Worm (Caenorhabditis elegans) whole organism, L1 larva: ENCODE results near the gene orc-3.

Experiments used
- C16A3.4 ChIP-seq: fragments of 150-350 bp; optimal IDR thresholded peaks from 2 replicates; lab custom pipeline; 2014; ENCODE audit warnings: missing biosample characterization, missing genetic modification characterization
- F16B12.6 ChIP-seq: fragments of 150-350 bp; optimal IDR thresholded peaks from 2 replicates; lab custom pipeline; 2014; ENCODE audit warnings: missing biosample characterization, missing genetic modification characterization
- aha-1 ChIP-seq: fragments of 150-350 bp; optimal IDR thresholded peaks from 2 replicates; lab custom pipeline; 2014; ENCODE audit warnings: missing biosample characterization, missing genetic modification characterization
- alr-1 ChIP-seq: fragments of 200-800 bp; sonication (Bioruptor generic); optimal IDR thresholded peaks from 2 replicates; lab custom pipeline; 2018; ENCODE audit warnings: borderline replicate concordance, mild to moderate bottlenecking, missing genetic modification characterization, missing compliant biosample characterization
- aly-2 ChIP-seq: fragments of 150-350 bp; optimal IDR thresholded peaks from 2 replicates; lab custom pipeline; 2014; ENCODE audit warnings: missing biosample characterization, missing genetic modification characterization
- blmp-1 ChIP-seq: fragments of 150-350 bp; optimal IDR thresholded peaks from 2 replicates; lab custom pipeline; 2014; ENCODE audit warnings: missing biosample characterization, missing genetic modification characterization
- ceh-63 ChIP-seq: fragments of 200-800 bp; sonication (Bioruptor generic); optimal IDR thresholded peaks from 2 replicates; lab custom pipeline; 2018; ENCODE audit warnings: mild to moderate bottlenecking, missing genetic modification characterization, missing compliant biosample characterization
- ceh-8 ChIP-seq: fragments of 200-800 bp; sonication (Bioruptor generic); optimal IDR thresholded peaks from 2 replicates; lab custom pipeline; 2018; ENCODE audit warnings: mild to moderate bottlenecking, missing genetic modification characterization, moderate library complexity, missing compliant biosample characterization
- ceh-82 ChIP-seq, 3 experiments: fragments of 150-350 bp in 1 of 3; sonication (generic microtip) in 2 of 3; optimal IDR thresholded peaks; 2 replicates each; lab custom pipeline; 2014 to 2017; ENCODE audit warnings: missing biosample characterization in 3 of 3, missing genetic modification characterization in 3 of 3
- ceh-90 ChIP-seq: sonication (generic microtip); optimal IDR thresholded peaks from 2 replicates; lab custom pipeline; 2016; ENCODE audit warnings: missing genetic modification characterization, missing compliant biosample characterization
- dpl-1 ChIP-seq, 3 experiments: fragments of 150-350 bp in 2 of 3; sonication (generic microtip) in 1 of 3; optimal IDR thresholded peaks; 2 replicates each; lab custom pipeline; 2014 to 2017; ENCODE audit warnings: missing biosample characterization in 3 of 3, missing genetic modification characterization in 3 of 3, missing genetic modification reagents in 3 of 3
- efl-1 ChIP-seq, 4 experiments: fragments of 150-350 bp; optimal IDR thresholded peaks in 3 of 4; peaks in 1 of 4; 1 replicate in 1 of 4; 2 replicates in 3 of 4; lab custom pipeline; 2014; ENCODE audit warnings: missing biosample characterization in 2 of 4, missing genetic modification characterization in 2 of 4, missing genetic modification reagents in 2 of 4
- elt-2 ChIP-seq: sonication (generic microtip); optimal IDR thresholded peaks from 2 replicates; lab custom pipeline; 2016; ENCODE audit warnings: missing genetic modification characterization, mild to moderate bottlenecking, inconsistent platforms, missing compliant biosample characterization, missing genetic modification reagents
- elt-3 ChIP-seq, 6 experiments: fragments of 150-350 bp in 1 of 6; sonication (generic microtip); optimal IDR thresholded peaks; 2 replicates each; lab custom pipeline; 2017 to 2018; ENCODE audit warnings: missing biosample characterization in 6 of 6, missing genetic modification characterization in 6 of 6, inconsistent platforms in 1 of 6
- ets-5 ChIP-seq: fragments of 200-800 bp; sonication (Bioruptor generic); IDR thresholded peaks from 2 replicates; pipeline ENCODE4 v1.3.6; 2022; ENCODE audit warnings: missing genetic modification characterization, missing compliant biosample characterization
- fkh-4 ChIP-seq: sonication (generic microtip); optimal IDR thresholded peaks from 2 replicates; lab custom pipeline; 2016; ENCODE audit warnings: missing compliant biosample characterization, missing genetic modification characterization, borderline replicate concordance
- grh-1 ChIP-seq: fragments of 200-800 bp; sonication (Bioruptor generic); IDR thresholded peaks from 2 replicates; pipeline ENCODE4 v1.3.6; 2022; ENCODE audit warnings: missing genetic modification reagents, missing genetic modification characterization, missing compliant biosample characterization
- irx-1 ChIP-seq: sonication (generic microtip); optimal IDR thresholded peaks from 2 replicates; lab custom pipeline; 2016; ENCODE audit warnings: missing genetic modification characterization, missing compliant biosample characterization
- jun-1 ChIP-seq: fragments of 150-350 bp; optimal IDR thresholded peaks from 2 replicates; lab custom pipeline; 2014; ENCODE audit warnings: missing biosample characterization, missing genetic modification reagents, missing genetic modification characterization
- lin-14 ChIP-seq: fragments of 200-800 bp; sonication (Bioruptor generic); optimal IDR thresholded peaks from 2 replicates; lab custom pipeline; 2018; ENCODE audit warnings: mild to moderate bottlenecking, missing genetic modification characterization, moderate library complexity, missing compliant biosample characterization
- lin-15B ChIP-seq: fragments of 150-350 bp; sonication (generic microtip); optimal IDR thresholded peaks from 3 replicates; lab custom pipeline; 2014; ENCODE audit warnings: missing biosample characterization, missing genetic modification characterization
- lin-39 ChIP-seq: fragments of 150-350 bp; optimal IDR thresholded peaks from 2 replicates; lab custom pipeline; 2014; ENCODE audit warnings: missing biosample characterization, missing genetic modification reagents, missing genetic modification characterization
- lir-3 ChIP-seq: sonication (generic microtip); optimal IDR thresholded peaks from 2 replicates; lab custom pipeline; 2016; ENCODE audit warnings: mild to moderate bottlenecking, missing genetic modification characterization, moderate library complexity, missing compliant biosample characterization; ENCODE audit not compliant: poor library complexity
- lsy-2 ChIP-seq, 2 experiments: fragments of 150-350 bp; optimal IDR thresholded peaks; 2 replicates each; lab custom pipeline; 2014; ENCODE audit warnings: missing biosample characterization in 2 of 2, missing genetic modification characterization in 2 of 2
- mab-9 ChIP-seq: fragments of 200-800 bp; sonication (Bioruptor generic); IDR thresholded peaks from 2 replicates; pipeline ENCODE4 v1.3.6; 2022; ENCODE audit warnings: missing genetic modification reagents, missing genetic modification characterization, missing compliant biosample characterization
- mdl-1 ChIP-seq, 2 experiments: fragments of 150-350 bp; optimal IDR thresholded peaks; 2 replicates each; lab custom pipeline; 2014 to 2017; ENCODE audit warnings: missing biosample characterization in 2 of 2, missing genetic modification characterization in 2 of 2, inconsistent platforms in 1 of 2
- mef-2 ChIP-seq: fragments of 150-350 bp; optimal IDR thresholded peaks from 2 replicates; lab custom pipeline; 2014; ENCODE audit warnings: missing biosample characterization, missing genetic modification characterization
- mep-1 ChIP-seq: fragments of 150-350 bp; optimal IDR thresholded peaks from 2 replicates; lab custom pipeline; 2014; ENCODE audit warnings: missing biosample characterization, missing genetic modification characterization
- nhr-11 ChIP-seq: fragments of 150-350 bp; optimal IDR thresholded peaks from 2 replicates; lab custom pipeline; 2014; ENCODE audit warnings: missing biosample characterization, missing genetic modification characterization
- nhr-19 ChIP-seq: fragments of 200-800 bp; sonication (Bioruptor generic); conservative IDR thresholded peaks from 2 replicates; pipeline ENCODE4 v1.3.6; 2022; ENCODE audit warnings: missing genetic modification characterization, missing compliant biosample characterization
- nhr-20 ChIP-seq: sonication (generic microtip); optimal IDR thresholded peaks from 2 replicates; lab custom pipeline; 2016; ENCODE audit warnings: mild to moderate bottlenecking, missing genetic modification characterization, missing compliant biosample characterization
- nhr-47 ChIP-seq: sonication (generic microtip); optimal IDR thresholded peaks from 2 replicates; lab custom pipeline; 2016; ENCODE audit warnings: mild to moderate bottlenecking, missing genetic modification characterization, moderate library complexity, missing compliant biosample characterization
- nhr-71 ChIP-seq: sonication (generic microtip); optimal IDR thresholded peaks from 2 replicates; lab custom pipeline; 2016; ENCODE audit warnings: mild to moderate bottlenecking, missing genetic modification characterization, moderate library complexity, missing compliant biosample characterization
- nhr-76 ChIP-seq: sonication (generic microtip); optimal IDR thresholded peaks from 2 replicates; lab custom pipeline; 2017; ENCODE audit warnings: missing biosample characterization, missing genetic modification characterization
- nhr-84 ChIP-seq: sonication (generic microtip); optimal IDR thresholded peaks from 2 replicates; lab custom pipeline; 2017; ENCODE audit warnings: missing biosample characterization, missing genetic modification characterization
- nhr-85 ChIP-seq: sonication (generic microtip); peaks from one replicate; lab custom pipeline; 2016; ENCODE audit warnings: missing genetic modification characterization, inconsistent platforms, missing compliant biosample characterization
- nhr-90 ChIP-seq: sonication (generic microtip); optimal IDR thresholded peaks from 2 replicates; lab custom pipeline; 2016; ENCODE audit warnings: mild to moderate bottlenecking, missing genetic modification characterization, missing compliant biosample characterization; ENCODE audit not compliant: poor library complexity
- pax-3 ChIP-seq: fragments of 200-800 bp; sonication (Bioruptor generic); optimal IDR thresholded peaks from 2 replicates; lab custom pipeline; 2018; ENCODE audit warnings: mild to moderate bottlenecking, missing genetic modification characterization, moderate library complexity, missing compliant biosample characterization
- rnt-1 ChIP-seq: sonication (generic microtip); optimal IDR thresholded peaks from 2 replicates; lab custom pipeline; 2016; ENCODE audit warnings: mild to moderate bottlenecking, missing genetic modification characterization, moderate library complexity, missing compliant biosample characterization
- skn-1 ChIP-seq: fragments of 150-350 bp; optimal IDR thresholded peaks from 2 replicates; lab custom pipeline; 2014; ENCODE audit warnings: missing biosample characterization, missing genetic modification characterization
- snpc-4 ChIP-seq: fragments of 150-350 bp; optimal IDR thresholded peaks from 2 replicates; lab custom pipeline; 2014; ENCODE audit warnings: missing biosample characterization, missing genetic modification characterization
- snu-23 ChIP-seq: sonication (generic microtip); optimal IDR thresholded peaks from 2 replicates; lab custom pipeline; 2016; ENCODE audit warnings: missing genetic modification characterization, missing compliant biosample characterization
- sox-4 ChIP-seq: sonication (generic microtip); optimal IDR thresholded peaks from 2 replicates; lab custom pipeline; 2016; ENCODE audit warnings: missing genetic modification characterization, missing compliant biosample characterization
- sup-37 ChIP-seq: fragments of 200-800 bp; sonication (Bioruptor generic); optimal IDR thresholded peaks from 2 replicates; lab custom pipeline; 2018; ENCODE audit warnings: mild to moderate bottlenecking, missing genetic modification characterization, missing compliant biosample characterization
- tbx-2 ChIP-seq: sonication (generic microtip); optimal IDR thresholded peaks from 2 replicates; lab custom pipeline; 2016; ENCODE audit warnings: missing genetic modification characterization, missing compliant biosample characterization
- unc-130 ChIP-seq: fragments of 150-350 bp; optimal IDR thresholded peaks from 2 replicates; lab custom pipeline; 2017; ENCODE audit warnings: missing biosample characterization, missing genetic modification characterization, inconsistent platforms
- unc-62 ChIP-seq: fragments of 150-350 bp; optimal IDR thresholded peaks from 2 replicates; lab custom pipeline; 2014; ENCODE audit warnings: missing biosample characterization, missing genetic modification reagents, missing genetic modification characterization
- vab-15 ChIP-seq: sonication (generic microtip); optimal IDR thresholded peaks from 2 replicates; lab custom pipeline; 2017; ENCODE audit warnings: missing genotype, mild to moderate bottlenecking, missing genetic modification characterization, missing compliant biosample characterization
- xbp-1 ChIP-seq: sonication (generic microtip); optimal IDR thresholded peaks from 2 replicates; lab custom pipeline; 2016; ENCODE audit warnings: missing genetic modification characterization, missing compliant biosample characterization
- ztf-11 ChIP-seq, 2 experiments: sonication (generic microtip); optimal IDR thresholded peaks; 2 replicates each; lab custom pipeline; 2016 to 2017; ENCODE audit warnings: missing genetic modification characterization in 2 of 2, missing biosample characterization in 1 of 2, missing compliant biosample characterization in 1 of 2

Gene orc-3

ce11 chrIII:1248335-1248734 lies 40.4 kb downstream of the orc-3 start:
- TF ChIP-seq nhr-85 (tag; lab: Kevin White, UChicago) (peak; percentile 59), ceh-82 (tag; optimal IDR thresholded peaks at IDR 0.05; lab: Kevin White, UChicago) (no peak)

ce11 chrIII:1249111-1249583 lies 41.2 kb downstream of the orc-3 start, which contains the start of the genes fbxa-76 and fbxa-77:
TSS of gene fbxa-76 (minus strand) at chrIII:1249161.
TSS of gene fbxa-77 (plus strand) at chrIII:1249475.
- TF ChIP-seq mep-1 (tag; lab: Kevin White, UChicago) (peak; percentile 13), elt-3 (tag; optimal IDR thresholded peaks at IDR 0.05; lab: Kevin White, UChicago) (no peak), tbx-2 (tag; lab: Kevin White, UChicago) (no peak), F16B12.6 (peak; percentile 67), skn-1 (tag; lab: Kevin White, UChicago) (peak; percentile 43), nhr-76 (tag; lab: Kevin White, UChicago) (no peak), fkh-4 (tag; lab: Kevin White, UChicago) (no peak), vab-15 (tag; lab: Kevin White, UChicago) (no peak), rnt-1 (tag; lab: Kevin White, UChicago) (no peak), lsy-2 (tag; optimal IDR thresholded peaks at IDR 0.05; lab: Kevin White, UChicago) (peak in 1 of 2 experiments; percentile 64), lin-15B (tag; lab: Kevin White, UChicago) (no peak), blmp-1 (peak; percentile 31), grh-1 (GFP tag; lab: Robert Waterston, UW) (no peak), snu-23 (GFP tag; lab: Kevin White, UChicago) (peak; percentile 50), aly-2 (tag; lab: Kevin White, UChicago) (no peak), nhr-19 (GFP tag; lab: Robert Waterston, UW) (no peak), ets-5 (no peak), lir-3 (no peak), lin-39 (no peak), ceh-90 (tag; lab: Kevin White, UChicago) (no peak), unc-130 (tag; lab: Kevin White, UChicago) (no peak), dpl-1 (GFP tag; optimal IDR thresholded peaks at IDR 0.05; lab: Kevin White, UChicago) (peak; percentile 24 to 45 (median 37)), irx-1 (no peak), snpc-4 (no peak), nhr-11 (tag; lab: Kevin White, UChicago) (no peak), C16A3.4 (tag; lab: Kevin White, UChicago) (peak; percentile 17), alr-1 (tag; lab: Kevin White, UChicago) (no peak), ceh-63 (GFP tag; lab: Kevin White, UChicago) (no peak), ztf-11 (tag; optimal IDR thresholded peaks at IDR 0.05; lab: Kevin White, UChicago) (no peak), sox-4 (tag; lab: Kevin White, UChicago) (no peak), mab-9 (GFP tag; lab: Robert Waterston, UW) (no peak), lin-14 (GFP tag; lab: Kevin White, UChicago) (peak; percentile 33), elt-2 (tag; lab: Kevin White, UChicago) (peak; percentile 5), mdl-1 (tag; optimal IDR thresholded peaks at IDR 0.05; lab: Kevin White, UChicago) (peak in 1 of 2 experiments; percentile 6), nhr-71 (tag; lab: Kevin White, UChicago) (peak; percentile 20), pax-3 (tag; lab: Kevin White, UChicago) (no peak), mef-2 (tag; lab: Kevin White, UChicago) (no peak), nhr-84 (tag; lab: Kevin White, UChicago) (no peak), unc-62 (GFP tag; lab: Kevin White, UChicago) (no peak), jun-1 (no peak), xbp-1 (tag; lab: Kevin White, UChicago) (no peak), sup-37 (GFP tag; lab: Kevin White, UChicago) (no peak), efl-1 (optimal IDR thresholded peaks at IDR 0.05; lab: Kevin White, UChicago) (peak; percentile 57 to 67), efl-1 (GFP tag; optimal IDR thresholded peaks at IDR 0.05 in 1 of 2; lab: Kevin White, UChicago) (peak; percentile 41 to 84), aha-1 (tag; lab: Kevin White, UChicago) (no peak), nhr-20 (tag; lab: Kevin White, UChicago) (peak; percentile 6), nhr-47 (tag; lab: Kevin White, UChicago) (no peak), nhr-90 (tag; lab: Kevin White, UChicago) (no peak), ceh-8 (GFP tag; lab: Kevin White, UChicago) (no peak)
